Fruit fly (Drosophila melanogaster) whole organism, prepupa: Measurements from ENCODE around the gene CG43740.

Experiments
- CG1621 ChIP-seq: fragments of 200-800 bp; sonication (Bioruptor generic); optimal IDR thresholded peaks from 3 replicates; lab custom pipeline; 2018; ENCODE audit warnings: missing biosample characterization, mild to moderate bottlenecking, missing genetic modification characterization
- CG6808 ChIP-seq: fragments of 200-800 bp; sonication (Bioruptor generic); optimal IDR thresholded peaks from 3 replicates; lab custom pipeline; 2017; ENCODE audit warnings: missing biosample characterization, missing genetic modification characterization, mild to moderate bottlenecking, moderate library complexity, missing genetic modification reagents
- CG6854 ChIP-seq: fragments of 200-800 bp; sonication (Bioruptor generic); optimal IDR thresholded peaks from 2 replicates; lab custom pipeline; 2017; ENCODE audit warnings: missing biosample characterization, mild to moderate bottlenecking, missing genetic modification characterization
- Eip75B ChIP-seq: fragments of 200-800 bp; sonication (Bioruptor generic); optimal IDR thresholded peaks from 3 replicates; lab custom pipeline; 2016; ENCODE audit warnings: missing biosample characterization, missing genetic modification characterization
- Ets21C ChIP-seq: fragments of 200-800 bp; sonication (Bioruptor generic); optimal IDR thresholded peaks from 3 replicates; lab custom pipeline; 2016; ENCODE audit warnings: missing biosample characterization, missing genetic modification characterization
- Hr38 ChIP-seq: sonication (Bioruptor generic); optimal IDR thresholded peaks from 2 replicates; lab custom pipeline; 2016; ENCODE audit warnings: missing biosample characterization, missing genetic modification characterization
- Hr39 ChIP-seq: fragments of 200-800 bp; sonication (Bioruptor generic); optimal IDR thresholded peaks from 2 replicates; lab custom pipeline; 2016; ENCODE audit warnings: missing biosample characterization, missing genetic modification characterization
- Sox102F ChIP-seq: fragments of 200-800 bp; sonication (Bioruptor generic); optimal IDR thresholded peaks from 2 replicates; lab custom pipeline; 2016; ENCODE audit warnings: missing biosample characterization, mild to moderate bottlenecking, missing genetic modification characterization
- spab ChIP-seq: fragments of 200-800 bp; sonication (Bioruptor generic); optimal IDR thresholded peaks from 2 replicates; lab custom pipeline; 2017; ENCODE audit warnings: missing biosample characterization, mild to moderate bottlenecking, missing genetic modification characterization, missing genetic modification reagents
- vri ChIP-seq: fragments of 200-800 bp; sonication (Bioruptor generic); optimal IDR thresholded peaks from 3 replicates; lab custom pipeline; 2016; ENCODE audit warnings: missing biosample characterization, mild to moderate bottlenecking, missing genetic modification characterization

- TF ChIP-seq CG1621 (tag; lab: Kevin White, UChicago) (no peak), CG6854 (GFP tag; lab: Kevin White, UChicago) (no peak), Ets21C (GFP tag; lab: Kevin White, UChicago) (no peak), Eip75B (GFP tag; lab: Kevin White, UChicago) (no peak), vri (GFP tag; lab: Kevin White, UChicago) (no peak), Hr38 (GFP tag; lab: Kevin White, UChicago) (no peak), Sox102F (GFP tag; lab: Kevin White, UChicago) (no peak), Hr39 (GFP tag; lab: Kevin White, UChicago) (no peak), spab (no peak), CG6808 (no peak)
These were observed 31.2 kb downstream of the CG43740 start for dm6 chrX:10364556-10365227.
